Worm (Caenorhabditis elegans): ENCODE data around the gene F29G9.1.

Gene F29G9.1

ce11 chrV:6044853-6045594 lies 6.1 kb downstream of the F29G9.1 start, which contains the start of gene R01B10.3:
Gene R01B10.3, minus strand, starts transcription at chrV:6045129.
- TF ChIP-seq Y48G9A.11 (GFP tag; IDR thresholded peaks at IDR 0.05) (0 out of 2 replicates have a peak, but pooled peaks have one; percentile 31), mxl-2 (GFP tag; conservative IDR thresholded peaks at IDR 0.05) (no peak), T26A8.4 (GFP tag; IDR thresholded peaks at IDR 0.05) (peak; percentile 9; the same call in 1 of the 2 replicates), gei-8 (GFP tag; optimal IDR thresholded peaks at IDR 0.05) (no peak), daf-16 (GFP tag; optimal IDR thresholded peaks at IDR 0.05) (no peak), daf-16 (tag; optimal IDR thresholded peaks at IDR 0.05) (peak; percentile 12), lim-7 (GFP tag; IDR thresholded peaks at IDR 0.05) (no peak), egl-43 (GFP tag; IDR thresholded peaks at IDR 0.05) (0 out of 2 replicates have a peak, but pooled peaks have one; percentile 24), dve-1 (tag; optimal IDR thresholded peaks at IDR 0.05; ENCODE audit: insufficient read depth) (peak; percentile 0)

ce11 chrV:6047818-6048217 lies 8.9 kb downstream of the F29G9.1 start, which contains the start of gene pgap-3:
Gene pgap-3, minus strand, starts transcription at chrV:6047918.
- TF ChIP-seq egl-43 (GFP tag; IDR thresholded peaks at IDR 0.05) = no peak
- TF ChIP-seq daf-16 (GFP tag; optimal IDR thresholded peaks at IDR 0.05) = no peak
- peak; percentile 3 for TF ChIP-seq daf-16 (tag; optimal IDR thresholded peaks at IDR 0.05)
- TF ChIP-seq aly-2 (tag; optimal IDR thresholded peaks at IDR 0.05) = no peak

- TF ChIP-seq gei-8 (GFP tag; optimal IDR thresholded peaks at IDR 0.05) = no peak
- no peak for TF ChIP-seq daf-16 (GFP tag; optimal IDR thresholded peaks at IDR 0.05)
- TF ChIP-seq daf-16 (tag; optimal IDR thresholded peaks at IDR 0.05) = peak; percentile 12
- no peak for TF ChIP-seq ceh-82 (tag; optimal IDR thresholded peaks at IDR 0.05)
- TF ChIP-seq ceh-62 (tag; optimal IDR thresholded peaks at IDR 0.05) = no peak
- TF ChIP-seq hmg-1.1 (GFP tag; IDR thresholded peaks at IDR 0.05) = no peak
- no peak for TF ChIP-seq mxl-2 (GFP tag; conservative IDR thresholded peaks at IDR 0.05)
Measured at ce11 chrV:6051159-6051558, 12.3 kb downstream of the F29G9.1 start, which contains the start of gene jamp-1. Gene jamp-1, minus strand, starts transcription at chrV:6051259.

- TF ChIP-seq rbr-2 (tag; optimal IDR thresholded peaks at IDR 0.05) (peak; percentile 85), ama-1 (optimal IDR thresholded peaks at IDR 0.05) (peak; percentile 5), T26A8.4 (GFP tag; IDR thresholded peaks at IDR 0.05) (peak; percentile 28; the same call in 1 of the 2 replicates), dpl-1 (GFP tag; optimal IDR thresholded peaks at IDR 0.05) (peak; percentile 78), hif-1 (tag; optimal IDR thresholded peaks at IDR 0.05) (peak in 1 of 2 experiments; percentile 66), dmd-8 (GFP tag; IDR thresholded peaks at IDR 0.05) (no peak), lir-3 (tag; optimal IDR thresholded peaks at IDR 0.05) (no peak), hlh-30 (tag; optimal IDR thresholded peaks at IDR 0.05; ENCODE audit: insufficient read depth) (peak; percentile 82), nhr-77 (tag; optimal IDR thresholded peaks at IDR 0.05) (peak; percentile 96), mes-2 (tag; optimal IDR thresholded peaks at IDR 0.05; ENCODE audit: poor library complexity, severe bottlenecking) (peak; percentile 90), fkh-10 (GFP tag; optimal IDR thresholded peaks at IDR 0.05) (peak; percentile 77), pha-4 (GFP tag; IDR thresholded peaks at IDR 0.05) (no peak; the same call in 1 of the 2 replicates), pha-4 (tag; optimal IDR thresholded peaks at IDR 0.05) (peak; percentile 90), hmg-1.1 (GFP tag; IDR thresholded peaks at IDR 0.05) (no peak; the same call in 1 of the 2 replicates), skn-1 (tag; optimal IDR thresholded peaks at IDR 0.05) (no peak), mdl-1 (tag; optimal IDR thresholded peaks at IDR 0.05) (peak in 1 of 2 experiments; percentile 73), attf-4 (tag; optimal IDR thresholded peaks at IDR 0.05) (no peak), lin-38 (GFP tag; IDR thresholded peaks at IDR 0.05) (peak; percentile 96), dmd-9 (GFP tag; IDR thresholded peaks at IDR 0.05) (no peak), unc-130 (GFP tag; optimal IDR thresholded peaks at IDR 0.05) (peak; percentile 14), nhr-41 (GFP tag; IDR thresholded peaks at IDR 0.05) (no peak), lin-13 (GFP tag; optimal IDR thresholded peaks at IDR 0.05) (peak; percentile 76), ceh-20 (GFP tag; IDR thresholded peaks at IDR 0.05) (peak; percentile 72), egl-43 (GFP tag; IDR thresholded peaks at IDR 0.05) (no peak), tra-1 (GFP tag; IDR thresholded peaks at IDR 0.05) (peak; percentile 60; the same call in 1 of the 2 replicates), nhr-102 (tag; optimal IDR thresholded peaks at IDR 0.05) (peak; percentile 44), Y75B8A.6 (GFP tag; IDR thresholded peaks at IDR 0.05) (no peak), T20F7.1 (GFP tag; optimal IDR thresholded peaks at IDR 0.05) (peak; percentile 78), F37D6.2 (tag; optimal IDR thresholded peaks at IDR 0.05) (peak; percentile 37), aha-1 (tag) (peak; percentile 29), unc-62 (GFP tag; optimal IDR thresholded peaks at IDR 0.05 in 1 of 2) (peak in 1 of 2 experiments; percentile 98), unc-62 (tag; optimal IDR thresholded peaks at IDR 0.05) (no peak)
Measured at ce11 chrV:6053188-6053687, 14.3 kb downstream of the F29G9.1 start, which contains the start of gene seip-1. Gene seip-1, minus strand, starts transcription at chrV:6053238.
